Worm (Caenorhabditis elegans) whole organism, late embryonic: ENCODE results near the gene spe-29.

ENCODE experiments used
- ceh-9 ChIP-seq: sonication (generic microtip); optimal IDR thresholded peaks from 2 replicates; lab custom pipeline; 2016; ENCODE audit warnings: mild to moderate bottlenecking, missing genetic modification characterization, inconsistent platforms, missing compliant biosample characterization
- che-1 ChIP-seq: sonication (generic microtip); optimal IDR thresholded peaks from 2 replicates; lab custom pipeline; 2016; ENCODE audit warnings: mild to moderate bottlenecking, missing genetic modification characterization, missing compliant biosample characterization
- eyg-1 ChIP-seq: sonication (generic microtip); optimal IDR thresholded peaks from 2 replicates; lab custom pipeline; 2016; ENCODE audit warnings: missing genotype, missing genetic modification characterization, missing compliant biosample characterization
- fkh-10 ChIP-seq: fragments of 150-350 bp; optimal IDR thresholded peaks from 2 replicates; lab custom pipeline; 2014; ENCODE audit warnings: missing biosample characterization, missing genetic modification reagents, missing genetic modification characterization
- hlh-13 ChIP-seq: fragments of 200-800 bp; sonication (Bioruptor generic); optimal IDR thresholded peaks from 2 replicates; lab custom pipeline; 2018; ENCODE audit warnings: mild to moderate bottlenecking, missing genetic modification characterization, missing compliant biosample characterization
- nhr-11 ChIP-seq: fragments of 150-350 bp; optimal IDR thresholded peaks from 2 replicates; lab custom pipeline; 2014; ENCODE audit warnings: missing biosample characterization, missing genetic modification characterization
- pax-1 ChIP-seq: fragments of 150-350 bp; optimal IDR thresholded peaks from 2 replicates; lab custom pipeline; 2014; ENCODE audit warnings: missing biosample characterization, missing genetic modification characterization
- pha-4 ChIP-seq: fragments of 150-350 bp; optimal IDR thresholded peaks from 2 replicates; lab custom pipeline; 2018; ENCODE audit warnings: missing biosample characterization, missing genetic modification reagents, missing genetic modification characterization
- rnt-1 ChIP-seq: sonication (generic microtip); optimal IDR thresholded peaks from 2 replicates; lab custom pipeline; 2016; ENCODE audit warnings: missing genetic modification characterization, missing compliant biosample characterization
- unc-3 ChIP-seq, 2 experiments: fragments of 200-800 bp in 1 of 2; sonication (Bioruptor generic) in 1 of 2; sonication (generic microtip) in 1 of 2; conservative IDR thresholded peaks in 1 of 2; optimal IDR thresholded peaks in 1 of 2; 2 replicates each; pipeline versions ENCODE4 v1.3.6 to Lab custom; 2016 to 2022; ENCODE audit warnings: missing compliant biosample characterization in 2 of 2, missing genetic modification characterization in 2 of 2, missing genetic modification reagents in 1 of 2
- unc-55 ChIP-seq: sonication (generic microtip); optimal IDR thresholded peaks from 2 replicates; lab custom pipeline; 2017; ENCODE audit warnings: missing biosample characterization, missing genetic modification reagents, missing genetic modification characterization

DNA sequence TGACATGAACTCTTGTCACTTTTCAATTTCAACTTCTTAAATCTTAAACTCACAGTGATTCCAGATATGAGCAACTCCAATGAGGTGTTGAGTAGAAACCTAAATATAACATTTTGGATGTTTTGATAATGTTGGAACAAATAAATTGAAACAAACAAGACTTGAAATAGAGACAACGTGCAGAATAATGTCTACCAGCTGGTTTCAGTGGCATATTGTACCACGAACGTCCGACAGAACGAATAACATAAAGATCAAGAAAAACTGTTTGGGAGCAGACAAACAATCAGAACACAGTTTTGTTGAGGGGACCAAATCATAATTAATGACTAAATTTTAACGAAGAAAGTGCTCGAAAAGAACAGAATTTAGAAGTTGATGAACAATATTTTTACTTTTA, 19.7 kb downstream of the spe-29 start, which contains the start of gene gon-1:
- TF ChIP-seq pax-1 (no peak), che-1 (no peak), unc-3 (GFP tag; conservative IDR thresholded peaks at IDR 0.05; lab: Robert Waterston, UW) (no peak), unc-3 (tag; optimal IDR thresholded peaks at IDR 0.05; lab: Kevin White, UChicago) (no peak), nhr-11 (tag; lab: Kevin White, UChicago) (no peak), fkh-10 (GFP tag; lab: Kevin White, UChicago) (no peak), eyg-1 (no peak), pha-4 (no peak), unc-55 (GFP tag; lab: Kevin White, UChicago) (no peak), ceh-9 (tag; lab: Kevin White, UChicago) (no peak), rnt-1 (tag; lab: Kevin White, UChicago) (no peak), hlh-13 (GFP tag; lab: Kevin White, UChicago) (no peak)
